Worm (Caenorhabditis elegans) whole organism, midembryonic: ENCODE results near the gene npr-30.
A peak's percentile ranks its signal among the peaks of the same experiment; 100 is the strongest.

Experiments
- T22C8.4 ChIP-seq: fragments of 200-800 bp; sonication (Bioruptor generic); IDR thresholded peaks from 2 replicates; pipeline ENCODE4 v1.3.6; 2022; ENCODE audit warnings: missing genetic modification characterization, missing compliant biosample characterization
- cog-1 ChIP-seq: sonication (generic microtip); optimal IDR thresholded peaks from 2 replicates; lab custom pipeline; 2016; ENCODE audit warnings: missing genetic modification characterization, missing compliant biosample characterization
- flt-1 ChIP-seq: fragments of 200-800 bp; sonication (Bioruptor generic); IDR thresholded peaks from 2 replicates; pipeline ENCODE4 v1.3.6; 2022; ENCODE audit warnings: missing genetic modification characterization, missing compliant biosample characterization
- klf-2 ChIP-seq: fragments of 200-800 bp; sonication (Bioruptor generic); conservative IDR thresholded peaks from 2 replicates; pipeline ENCODE4 v1.3.6; 2022; ENCODE audit warnings: missing genetic modification reagents, missing genetic modification characterization, missing compliant biosample characterization
- med-1 ChIP-seq: sonication (generic microtip); optimal IDR thresholded peaks from 2 replicates; lab custom pipeline; 2017; ENCODE audit warnings: missing genetic modification characterization, mild to moderate bottlenecking, missing compliant biosample characterization, antibody characterized with exemption, missing genetic modification reagents; ENCODE audit not compliant: insufficient read depth
- ref-1 ChIP-seq: fragments of 200-800 bp; sonication (Bioruptor generic); conservative IDR thresholded peaks from 2 replicates; pipeline ENCODE4 v1.3.6; 2022; ENCODE audit warnings: missing genetic modification reagents, missing genetic modification characterization, missing compliant biosample characterization
- tab-1 ChIP-seq: fragments of 200-800 bp; sonication (Bioruptor generic); IDR thresholded peaks from 2 replicates; pipeline ENCODE4 v1.3.6; 2022; ENCODE audit warnings: missing genetic modification characterization, missing compliant biosample characterization
- ztf-23 ChIP-seq: fragments of 200-800 bp; sonication (Bioruptor generic); IDR thresholded peaks from 2 replicates; pipeline ENCODE4 v1.3.6; 2022; ENCODE audit warnings: missing genetic modification reagents, missing genetic modification characterization, missing compliant biosample characterization
- ztf-29 ChIP-seq: fragments of 200-800 bp; sonication (Bioruptor generic); IDR thresholded peaks from 2 replicates; pipeline ENCODE4 v1.3.6; 2022; ENCODE audit warnings: missing genetic modification reagents, missing genetic modification characterization, missing compliant biosample characterization

The npr-30 gene

ce11 chrIII:25582-25996 is 22.5 kb downstream of the npr-30 start:
- TF ChIP-seq klf-2 (GFP tag; lab: Robert Waterston, UW) (0 out of 2 replicates have a peak, but pooled peaks have one; percentile 16), T22C8.4 (peak; percentile 54; the same call in 1 of the 2 replicates), ref-1 (no peak)

ce11 chrIII:27341-27947 is 24.3 kb downstream of the npr-30 start:
- TF ChIP-seq tab-1 (GFP tag; lab: Robert Waterston, UW) = no peak
- TF ChIP-seq cog-1 = no peak
- TF ChIP-seq ztf-23 = no peak
- no peak for TF ChIP-seq ref-1
- TF ChIP-seq med-1 (GFP tag; lab: Kevin White, UChicago) = no peak
- no peak for TF ChIP-seq T22C8.4
- no peak for TF ChIP-seq flt-1
- no peak for TF ChIP-seq klf-2 (GFP tag; lab: Robert Waterston, UW)
- no peak for TF ChIP-seq ztf-29 (GFP tag; lab: Robert Waterston, UW)

ce11 chrIII:28841-29240 is 25.7 kb downstream of the npr-30 start:
- no peak for TF ChIP-seq flt-1
- TF ChIP-seq T22C8.4 = no peak
- no peak for TF ChIP-seq ztf-29 (GFP tag; lab: Robert Waterston, UW)
- no peak for TF ChIP-seq tab-1 (GFP tag; lab: Robert Waterston, UW)
- no peak for TF ChIP-seq klf-2 (GFP tag; lab: Robert Waterston, UW)
- no peak for TF ChIP-seq med-1 (GFP tag; lab: Kevin White, UChicago)
- TF ChIP-seq ztf-23 = no peak
- TF ChIP-seq cog-1 = no peak
- no peak for TF ChIP-seq ref-1

ce11 chrIII:29626-30025 is 26.5 kb downstream of the npr-30 start:
- TF ChIP-seq flt-1 = no peak
- no peak for TF ChIP-seq ztf-23
- no peak for TF ChIP-seq ref-1
- TF ChIP-seq klf-2 (GFP tag; lab: Robert Waterston, UW) = no peak
- TF ChIP-seq ztf-29 (GFP tag; lab: Robert Waterston, UW) = no peak
- no peak for TF ChIP-seq cog-1
- no peak for TF ChIP-seq med-1 (GFP tag; lab: Kevin White, UChicago)
- no peak for TF ChIP-seq tab-1 (GFP tag; lab: Robert Waterston, UW)
- TF ChIP-seq T22C8.4 = no peak

ce11 chrIII:30399-30798 is 27.3 kb downstream of the npr-30 start:
- TF ChIP-seq klf-2 (GFP tag; lab: Robert Waterston, UW) = no peak

- TF ChIP-seq klf-2 (GFP tag; lab: Robert Waterston, UW) (no peak), ztf-29 (GFP tag; lab: Robert Waterston, UW) (no peak), flt-1 (no peak), ztf-23 (no peak), ref-1 (no peak), T22C8.4 (no peak), tab-1 (GFP tag; lab: Robert Waterston, UW) (no peak), cog-1 (no peak), med-1 (GFP tag; lab: Kevin White, UChicago) (no peak)
Measured at ce11 chrIII:31600-31999, 28.5 kb downstream of the npr-30 start.

ce11 chrIII:33257-33656 is 30.1 kb downstream of the npr-30 start:
- TF ChIP-seq flt-1 (no peak), ref-1 (no peak), med-1 (GFP tag; lab: Kevin White, UChicago) (no peak), klf-2 (GFP tag; lab: Robert Waterston, UW) (no peak), ztf-29 (GFP tag; lab: Robert Waterston, UW) (no peak), ztf-23 (no peak), T22C8.4 (no peak), tab-1 (GFP tag; lab: Robert Waterston, UW) (no peak), cog-1 (no peak)

ce11 chrIII:38117-38516 is 35.0 kb downstream of the npr-30 start, which contains the start of gene clp-10:
Gene clp-10, minus strand, starts transcription at chrIII:38217.
- TF ChIP-seq klf-2 (GFP tag; lab: Robert Waterston, UW) (no peak), T22C8.4 (no peak), ref-1 (no peak), ztf-29 (GFP tag; lab: Robert Waterston, UW) (no peak), med-1 (GFP tag; lab: Kevin White, UChicago) (no peak), flt-1 (no peak)

- TF ChIP-seq ztf-23 (no peak), T22C8.4 (no peak), flt-1 (no peak), med-1 (GFP tag; lab: Kevin White, UChicago) (no peak), tab-1 (GFP tag; lab: Robert Waterston, UW) (no peak), klf-2 (GFP tag; lab: Robert Waterston, UW) (no peak), cog-1 (no peak)
Measured at ce11 chrIII:39516-39915, 36.4 kb downstream of the npr-30 start.

ce11 chrIII:40580-41113 is 37.5 kb downstream of the npr-30 start, which contains the start of gene col-88:
Gene col-88, plus strand, starts transcription at chrIII:41063.
- no peak for TF ChIP-seq klf-2 (GFP tag; lab: Robert Waterston, UW)
- TF ChIP-seq ztf-23 = no peak
- no peak for TF ChIP-seq med-1 (GFP tag; lab: Kevin White, UChicago)
- TF ChIP-seq cog-1 = no peak
- TF ChIP-seq tab-1 (GFP tag; lab: Robert Waterston, UW) = no peak
- no peak for TF ChIP-seq ref-1
- TF ChIP-seq T22C8.4 = no peak
- TF ChIP-seq flt-1 = no peak
- TF ChIP-seq ztf-29 (GFP tag; lab: Robert Waterston, UW) = no peak

ce11 chrIII:41484-41883 is 38.4 kb downstream of the npr-30 start:
- TF ChIP-seq flt-1 (no peak), T22C8.4 (no peak), tab-1 (GFP tag; lab: Robert Waterston, UW) (no peak), cog-1 (no peak), klf-2 (GFP tag; lab: Robert Waterston, UW) (no peak), ref-1 (no peak), med-1 (GFP tag; lab: Kevin White, UChicago) (no peak), ztf-23 (no peak), ztf-29 (GFP tag; lab: Robert Waterston, UW) (no peak)
